Worm (Caenorhabditis elegans) whole organism, L2 larva: ENCODE measurements around the gene F53F1.6.

Experiments
- C34F6.9 ChIP-seq: fragments of 150-350 bp; optimal IDR thresholded peaks from 2 replicates; lab custom pipeline; 2014; ENCODE audit warnings: missing biosample characterization, missing genetic modification characterization
- F13H6.1 ChIP-seq: sonication (generic microtip); optimal IDR thresholded peaks from 2 replicates; lab custom pipeline; 2016; ENCODE audit warnings: missing genetic modification characterization, missing compliant biosample characterization
- Y55F3AM.14 ChIP-seq: fragments of 200-800 bp; sonication (Bioruptor generic); optimal IDR thresholded peaks from 2 replicates; lab custom pipeline; 2018; ENCODE audit warnings: mild to moderate bottlenecking, missing genetic modification characterization, missing compliant biosample characterization
- ZK546.5 ChIP-seq: sonication (generic microtip); optimal IDR thresholded peaks from 2 replicates; lab custom pipeline; 2017; ENCODE audit warnings: missing biosample characterization, missing genetic modification characterization
- alr-1 ChIP-seq: fragments of 150-350 bp; optimal IDR thresholded peaks from 2 replicates; lab custom pipeline; 2014; ENCODE audit warnings: missing biosample characterization, missing genetic modification characterization
- aly-2 ChIP-seq: fragments of 150-350 bp; optimal IDR thresholded peaks from 2 replicates; lab custom pipeline; 2014; ENCODE audit warnings: missing biosample characterization, missing genetic modification characterization
- ama-1 ChIP-seq: fragments of 150-350 bp; optimal IDR thresholded peaks from 2 replicates; lab custom pipeline; 2018; ENCODE audit warnings: inconsistent platforms
- blmp-1 ChIP-seq: sonication (generic microtip); optimal IDR thresholded peaks from 2 replicates; lab custom pipeline; 2017; ENCODE audit warnings: missing genetic modification characterization, mild to moderate bottlenecking, missing compliant biosample characterization, antibody characterized with exemption, moderate library complexity; ENCODE audit not compliant: insufficient read depth
- elt-1 ChIP-seq: fragments of 150-350 bp; optimal IDR thresholded peaks from 2 replicates; lab custom pipeline; 2014; ENCODE audit warnings: missing biosample characterization, missing genetic modification characterization
- elt-3 ChIP-seq: sonication (generic microtip); optimal IDR thresholded peaks from 2 replicates; lab custom pipeline; 2017; ENCODE audit warnings: missing biosample characterization, missing genetic modification characterization
- fos-1 ChIP-seq: fragments of 150-350 bp; optimal IDR thresholded peaks from 2 replicates; lab custom pipeline; 2014; ENCODE audit warnings: missing biosample characterization, missing genetic modification characterization
- gmeb-1 ChIP-seq: fragments of 150-350 bp; optimal IDR thresholded peaks from 2 replicates; lab custom pipeline; 2014; ENCODE audit warnings: missing biosample characterization, missing genetic modification characterization
- lin-11 ChIP-seq: fragments of 150-350 bp; sonication (generic microtip); optimal IDR thresholded peaks from 2 replicates; lab custom pipeline; 2014; ENCODE audit warnings: missing biosample characterization, missing genetic modification characterization, inconsistent platforms, mixed read lengths
- lsy-2 ChIP-seq, 2 experiments: fragments of 150-350 bp in 1 of 2; sonication (generic microtip) in 1 of 2; optimal IDR thresholded peaks; 2 replicates each; lab custom pipeline; 2014 to 2017; ENCODE audit warnings: missing biosample characterization in 2 of 2, missing genetic modification characterization in 2 of 2
- mbf-1 ChIP-seq: sonication (generic microtip); optimal IDR thresholded peaks from 2 replicates; lab custom pipeline; 2017; ENCODE audit warnings: missing biosample characterization, missing genetic modification characterization
- nhr-10 ChIP-seq: sonication (generic microtip); optimal IDR thresholded peaks from 2 replicates; lab custom pipeline; 2017; ENCODE audit warnings: missing biosample characterization, missing genetic modification characterization
- nhr-12 ChIP-seq: fragments of 150-350 bp; optimal IDR thresholded peaks from 2 replicates; lab custom pipeline; 2014; ENCODE audit warnings: missing biosample characterization, missing genetic modification characterization
- nhr-21 ChIP-seq: fragments of 150-350 bp; optimal IDR thresholded peaks from 2 replicates; lab custom pipeline; 2014; ENCODE audit warnings: missing biosample characterization, missing genetic modification characterization
- nhr-23 ChIP-seq: fragments of 150-350 bp; optimal IDR thresholded peaks from 2 replicates; lab custom pipeline; 2014; ENCODE audit warnings: missing biosample characterization, missing genetic modification reagents, missing genetic modification characterization
- nhr-25 ChIP-seq: fragments of 150-350 bp; sonication (generic microtip); optimal IDR thresholded peaks from 3 replicates; lab custom pipeline; 2014; ENCODE audit warnings: missing biosample characterization, missing genetic modification characterization
- nhr-77 ChIP-seq: fragments of 150-350 bp; optimal IDR thresholded peaks from 2 replicates; lab custom pipeline; 2014; ENCODE audit warnings: missing biosample characterization, missing genetic modification characterization
- peb-1 ChIP-seq: fragments of 150-350 bp; optimal IDR thresholded peaks from 2 replicates; lab custom pipeline; 2014; ENCODE audit warnings: missing biosample characterization, missing genetic modification characterization
- sma-3 ChIP-seq: sonication (generic microtip); optimal IDR thresholded peaks from 2 replicates; lab custom pipeline; 2016; ENCODE audit warnings: missing genetic modification reagents, missing genetic modification characterization, missing compliant biosample characterization
- sma-9 ChIP-seq, 2 experiments: fragments of 150-350 bp in 1 of 2; sonication (generic microtip) in 1 of 2; optimal IDR thresholded peaks; 2 replicates each; lab custom pipeline; 2014 to 2016; ENCODE audit warnings: missing genetic modification characterization in 2 of 2, mild to moderate bottlenecking in 1 of 2, missing biosample characterization in 1 of 2, missing compliant biosample characterization in 1 of 2, missing genetic modification reagents in 1 of 2, moderate library complexity in 1 of 2
- snpc-4 ChIP-seq: fragments of 150-350 bp; optimal IDR thresholded peaks from 2 replicates; lab custom pipeline; 2014; ENCODE audit warnings: missing biosample characterization, missing genetic modification characterization
- unc-62 ChIP-seq: fragments of 150-350 bp; optimal IDR thresholded peaks from 2 replicates; lab custom pipeline; 2014; ENCODE audit warnings: missing biosample characterization, missing genetic modification reagents, missing genetic modification characterization
- ztf-4 ChIP-seq: fragments of 150-350 bp; optimal IDR thresholded peaks from 2 replicates; lab custom pipeline; 2014; ENCODE audit warnings: missing biosample characterization, missing genetic modification characterization

The F53F1.6 gene

DNA sequence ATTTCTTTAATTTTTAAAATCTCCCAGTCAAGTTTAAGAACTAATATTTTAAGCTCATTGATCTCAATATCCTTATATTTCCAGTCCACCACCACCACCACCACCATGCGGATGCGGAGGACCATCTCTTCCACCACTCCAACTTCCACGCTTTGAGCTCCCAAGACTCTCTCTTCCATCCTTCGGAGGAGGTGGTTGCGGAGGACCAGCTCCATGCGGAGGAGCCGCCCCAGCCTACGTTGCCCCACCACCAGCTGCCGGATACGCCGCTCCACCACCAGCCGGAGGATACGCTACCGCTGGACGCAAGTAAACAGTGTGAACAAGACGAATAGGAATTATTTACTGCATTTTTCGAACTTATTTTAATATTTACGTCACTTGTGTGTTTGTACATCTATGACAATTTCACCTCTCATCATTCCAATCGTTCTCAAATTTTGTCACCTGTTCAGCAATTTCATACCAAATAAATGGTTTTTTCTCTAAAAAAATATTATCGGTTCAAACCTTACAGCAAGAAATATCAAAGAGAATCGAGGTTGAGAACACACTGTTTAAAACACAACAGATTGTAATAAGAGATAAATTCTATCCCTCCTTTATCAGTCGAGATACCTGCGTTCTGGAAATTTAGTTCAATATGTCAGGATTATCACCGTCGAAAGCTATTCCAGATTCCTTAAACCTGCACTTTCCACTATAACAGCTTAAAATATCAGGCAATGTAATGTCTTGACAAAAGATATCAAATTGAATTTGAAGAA lies 6.0 kb downstream of the F53F1.6 start:
- no peak for TF ChIP-seq nhr-21 (tag; lab: Kevin White, UChicago)
- TF ChIP-seq blmp-1 (tag; lab: Kevin White, UChicago): peak; percentile 65
- TF ChIP-seq ama-1 (lab: Kevin White, UChicago): peak; percentile 67
- peak; percentile 68 for TF ChIP-seq elt-3 (tag; lab: Kevin White, UChicago)
- TF ChIP-seq ztf-4 (tag; lab: Kevin White, UChicago): no peak

DNA sequence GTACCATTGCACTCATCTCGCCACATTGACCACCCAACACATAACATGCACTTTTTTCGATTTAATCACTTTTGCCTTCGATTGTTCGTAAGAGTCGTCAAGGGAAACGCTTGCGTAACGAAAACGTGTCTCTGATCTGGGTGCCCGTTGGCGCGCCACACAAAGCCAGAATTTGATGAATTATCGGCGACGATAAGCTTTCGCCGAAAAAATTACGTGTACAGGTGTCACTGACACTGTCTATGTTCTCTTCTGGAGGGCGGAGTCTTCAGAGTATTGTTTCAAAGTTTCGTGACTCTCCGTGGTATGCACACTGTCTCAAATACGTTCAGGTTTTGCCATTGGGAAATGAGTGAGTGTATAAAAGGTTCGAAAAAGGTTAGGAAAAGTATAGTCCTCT lies 6.7 kb downstream of the F53F1.6 start, which contains the start of gene F53F1.4:
F53F1.4 (plus strand) TSS at position 390 of the 400 bp plus-strand sequence.
- TF ChIP-seq nhr-25 (tag; lab: Kevin White, UChicago): peak; percentile 60
- TF ChIP-seq elt-1 (tag; lab: Kevin White, UChicago): no peak
- peak; percentile 30 for TF ChIP-seq blmp-1 (tag; lab: Kevin White, UChicago)
- no peak for TF ChIP-seq lin-11 (tag; lab: Kevin White, UChicago)
- TF ChIP-seq nhr-12 (tag; lab: Kevin White, UChicago): no peak
- TF ChIP-seq F13H6.1 (tag; lab: Kevin White, UChicago): no peak

DNA sequence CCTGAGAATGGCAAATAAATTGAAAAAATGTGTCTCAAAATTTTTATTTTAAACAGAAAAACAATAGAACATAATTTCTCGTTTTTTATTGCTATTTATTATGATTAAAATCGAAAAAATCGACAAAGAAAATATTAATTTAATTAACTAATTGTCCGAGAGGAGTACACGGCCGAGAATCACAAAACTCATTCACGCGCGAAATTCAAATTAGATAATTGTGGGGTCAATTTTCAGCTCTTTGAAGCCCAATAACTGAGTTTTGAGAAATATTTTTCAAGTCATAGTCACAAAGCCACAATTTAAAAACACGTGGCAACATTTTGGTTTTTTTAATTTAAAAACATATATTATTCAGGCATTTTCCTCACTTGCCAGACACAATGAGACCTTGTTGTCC lies 8.3 kb downstream of the F53F1.6 start:
- TF ChIP-seq ama-1 (lab: Kevin White, UChicago) (no peak), nhr-25 (tag; lab: Kevin White, UChicago) (peak; percentile 36), gmeb-1 (peak; percentile 82), Y55F3AM.14 (GFP tag; lab: Kevin White, UChicago) (no peak), snpc-4 (tag; lab: Kevin White, UChicago) (no peak), C34F6.9 (tag; lab: Kevin White, UChicago) (peak; percentile 9), sma-9 (GFP tag; optimal IDR thresholded peaks at IDR 0.05; lab: Kevin White, UChicago) (peak; percentile 34), sma-9 (tag; optimal IDR thresholded peaks at IDR 0.05; lab: Kevin White, UChicago) (no peak), sma-3 (peak; percentile 36), lsy-2 (tag; optimal IDR thresholded peaks at IDR 0.05; lab: Kevin White, UChicago) (peak in 1 of 2 experiments; percentile 50)

ce11 chrV:13408440-13408839 lies 9.0 kb downstream of the F53F1.6 start:
- TF ChIP-seq nhr-77 (tag; lab: Kevin White, UChicago) (no peak), nhr-10 (tag; lab: Kevin White, UChicago) (no peak), peb-1 (tag; lab: Kevin White, UChicago) (no peak), lsy-2 (tag; optimal IDR thresholded peaks at IDR 0.05; lab: Kevin White, UChicago) (no peak)

DNA sequence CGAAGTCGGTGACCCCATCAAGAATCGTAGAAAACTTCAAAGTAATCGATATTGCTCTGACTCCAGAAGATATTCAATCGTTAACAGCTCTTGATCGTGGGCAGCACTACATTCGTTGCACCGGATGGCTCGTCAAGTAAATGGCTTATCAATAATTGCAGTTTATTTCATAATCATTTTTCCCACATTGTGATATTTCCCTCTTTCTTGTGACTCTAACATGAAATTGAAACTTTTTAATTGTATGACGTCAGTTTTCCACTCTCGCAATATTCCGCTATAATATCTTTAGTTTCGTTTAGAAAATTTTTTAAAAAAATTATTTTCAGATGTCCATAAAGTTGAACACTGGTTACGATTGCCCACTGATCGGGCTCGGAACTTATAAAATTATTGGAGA lies 9.5 kb downstream of the F53F1.6 start, which contains the start of gene F53F1.3:
F53F1.3 (plus strand) TSS at position 330 of the 400 bp plus-strand sequence.
- TF ChIP-seq ZK546.5 (tag; lab: Kevin White, UChicago) (no peak), gmeb-1 (no peak), aly-2 (tag; lab: Kevin White, UChicago) (no peak), alr-1 (tag; lab: Kevin White, UChicago) (no peak), unc-62 (no peak), sma-3 (no peak), fos-1 (tag; lab: Kevin White, UChicago) (peak; percentile 67), mbf-1 (tag; lab: Kevin White, UChicago) (no peak)

DNA sequence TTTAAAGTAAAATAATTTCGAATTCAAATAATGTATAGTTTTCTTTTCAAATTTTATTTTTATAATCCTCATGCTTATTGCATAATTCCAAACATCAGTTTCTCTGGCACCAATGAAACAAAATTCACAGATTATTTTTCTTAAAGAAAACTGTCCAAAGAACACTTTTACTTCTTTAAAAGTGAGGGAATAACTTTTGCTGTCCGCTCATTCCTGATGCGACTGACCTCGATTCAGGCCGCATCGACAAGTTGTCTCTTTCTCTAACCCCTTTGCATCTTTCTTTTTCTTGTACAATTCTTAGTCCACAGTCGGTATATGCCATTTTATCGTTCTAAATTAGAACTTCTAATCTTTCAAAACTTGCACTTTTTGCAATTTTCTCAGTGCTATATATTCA lies 10.9 kb downstream of the F53F1.6 start, which contains the start of gene F53F1.2:
F53F1.2 (plus strand) TSS at position 306 of the 400 bp plus-strand sequence.
- TF ChIP-seq nhr-23 (no peak), blmp-1 (tag; lab: Kevin White, UChicago) (peak; percentile 80)
- TF ChIP-seq, all 48 proteins: peak for 1

ce11 chrV:13406032-13406431 lies 11.4 kb downstream of the F53F1.6 start, which contains the start of gene cutl-1:
TSS of gene cutl-1 (minus strand) at chrV:13406114.
- TF ChIP-seq nhr-23 (no peak), lsy-2 (tag; optimal IDR thresholded peaks at IDR 0.05; lab: Kevin White, UChicago) (peak in 1 of 2 experiments; percentile 32)
